Worm (Caenorhabditis elegans) whole organism, L3 larva: ENCODE data around the gene pfs-2.

ENCODE experiments used
- aly-2 ChIP-seq: fragments of 150-350 bp; optimal IDR thresholded peaks from 2 replicates; lab custom pipeline; 2014; ENCODE audit warnings: missing biosample characterization, missing genetic modification characterization
- fos-1 ChIP-seq: fragments of 150-350 bp; optimal IDR thresholded peaks from 2 replicates; lab custom pipeline; 2014; ENCODE audit warnings: missing biosample characterization, missing genetic modification characterization
- pqm-1 ChIP-seq: fragments of 150-350 bp; optimal IDR thresholded peaks from 2 replicates; lab custom pipeline; 2017; ENCODE audit warnings: missing biosample characterization, missing genetic modification characterization, inconsistent platforms

ce11 chrII:14311537-14311936 is 46.6 kb upstream of the pfs-2 start:
- TF ChIP-seq fos-1 (tag; lab: Kevin White, UChicago), result no peak
- TF ChIP-seq aly-2, result no peak
- no peak for TF ChIP-seq pqm-1 (tag; lab: Kevin White, UChicago)
